Fruit fly (Drosophila melanogaster): ENCODE data around the gene CG43198.

Gene CG43198

DNA sequence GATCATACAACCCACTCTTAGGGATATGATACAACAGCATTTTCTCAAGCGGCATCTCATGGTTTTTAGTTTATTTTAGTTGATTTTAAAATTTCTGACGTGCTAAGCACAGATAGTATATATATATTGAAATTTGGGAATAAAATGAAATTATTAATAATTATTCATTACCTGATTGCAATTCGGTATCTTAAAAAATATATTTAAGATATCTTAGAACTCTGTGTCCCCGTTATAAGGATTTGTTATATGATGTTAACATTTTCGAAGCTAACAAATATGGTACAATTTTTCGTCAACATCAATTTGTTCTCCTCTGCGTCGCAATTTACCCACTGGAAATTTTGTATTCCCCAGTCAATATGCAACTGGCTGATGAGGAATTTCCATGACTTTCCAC is at the start of gene CG43198:
Gene CG43198, minus strand, starts transcription at position 101 of the 400 bp plus-strand sequence.
- no peak for TF ChIP-seq h (optimal IDR thresholded peaks at IDR 0.05)
- TF ChIP-seq insv (optimal IDR thresholded peaks at IDR 0.05) = no peak
- TF ChIP-seq Sin3A (optimal IDR thresholded peaks at IDR 0.05) = no peak
- no peak for TF ChIP-seq Myc (optimal IDR thresholded peaks at IDR 0.05)
- TF ChIP-seq ttk (optimal IDR thresholded peaks at IDR 0.05) = no peak
- TF ChIP-seq psq (optimal IDR thresholded peaks at IDR 0.05) = no peak

DNA sequence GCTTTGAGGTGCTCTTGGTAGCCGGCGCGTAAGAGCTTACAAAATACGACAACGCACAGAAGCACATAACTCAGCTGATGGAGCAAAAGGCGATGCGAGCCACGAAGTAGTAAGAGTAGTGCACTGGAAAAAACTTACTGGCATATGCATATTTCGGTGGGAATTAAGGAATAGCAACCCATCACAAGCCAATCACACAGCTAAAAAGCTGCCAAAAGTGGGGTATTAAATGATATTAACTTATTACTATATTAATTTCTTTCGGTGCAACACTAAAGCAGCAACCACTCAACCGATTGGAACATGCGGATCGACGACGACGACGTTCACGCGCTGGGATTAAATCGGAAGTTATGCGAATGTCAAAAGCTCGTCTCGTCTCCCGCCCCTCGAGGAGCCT is 37.8 kb upstream of the CG43198 start:
- TF ChIP-seq insv (optimal IDR thresholded peaks at IDR 0.05) (no peak), Sin3A (optimal IDR thresholded peaks at IDR 0.05) (no peak)

DNA sequence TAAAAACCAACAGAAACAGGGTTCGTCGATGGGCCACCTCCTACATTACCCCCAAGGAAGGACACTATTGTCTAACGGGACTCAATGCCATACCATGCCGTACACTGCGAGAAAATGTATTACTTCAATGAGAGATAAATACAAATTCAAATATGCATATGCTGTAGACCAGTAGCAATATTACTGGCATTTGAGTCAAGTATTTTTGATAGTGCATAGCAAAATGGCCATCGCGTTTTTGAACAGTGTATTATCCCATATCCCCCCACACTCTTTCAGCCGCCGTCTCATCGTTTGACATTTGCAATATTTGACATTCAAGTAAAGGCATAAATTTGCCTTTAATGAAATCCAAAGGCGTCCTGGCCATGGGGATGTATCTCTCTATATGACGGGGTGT is 35.1 kb upstream of the CG43198 start:
- TF ChIP-seq ttk (optimal IDR thresholded peaks at IDR 0.05) = no peak
- no peak for TF ChIP-seq insv (optimal IDR thresholded peaks at IDR 0.05)
- TF ChIP-seq Sin3A (optimal IDR thresholded peaks at IDR 0.05) = no peak
- no peak for TF ChIP-seq Myc (optimal IDR thresholded peaks at IDR 0.05)
- no peak for TF ChIP-seq h (optimal IDR thresholded peaks at IDR 0.05)
- TF ChIP-seq psq (optimal IDR thresholded peaks at IDR 0.05) = no peak

DNA sequence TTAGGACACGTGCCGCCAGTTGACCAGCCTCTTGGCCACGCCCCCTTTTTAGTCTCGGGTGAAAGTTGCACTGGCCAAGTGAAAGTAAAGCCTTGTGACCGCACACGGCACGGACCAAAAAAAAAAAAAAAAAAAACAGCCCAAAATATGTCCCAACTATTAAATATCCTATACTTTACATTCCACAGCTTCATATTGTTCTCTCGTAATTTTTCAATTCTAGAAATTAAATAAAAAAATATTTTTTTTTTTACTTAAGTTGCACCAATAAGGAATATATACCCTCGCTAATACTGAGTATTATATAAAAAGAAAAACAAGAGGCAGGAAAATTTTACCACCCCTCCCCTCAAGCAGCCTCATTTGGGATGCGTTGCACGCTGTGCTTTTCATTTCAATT is 33.2 kb upstream of the CG43198 start:
- TF ChIP-seq Myc (optimal IDR thresholded peaks at IDR 0.05) (no peak), ttk (optimal IDR thresholded peaks at IDR 0.05) (no peak), Sin3A (optimal IDR thresholded peaks at IDR 0.05) (no peak), h (optimal IDR thresholded peaks at IDR 0.05) (no peak), psq (optimal IDR thresholded peaks at IDR 0.05) (no peak), insv (optimal IDR thresholded peaks at IDR 0.05) (no peak)

DNA sequence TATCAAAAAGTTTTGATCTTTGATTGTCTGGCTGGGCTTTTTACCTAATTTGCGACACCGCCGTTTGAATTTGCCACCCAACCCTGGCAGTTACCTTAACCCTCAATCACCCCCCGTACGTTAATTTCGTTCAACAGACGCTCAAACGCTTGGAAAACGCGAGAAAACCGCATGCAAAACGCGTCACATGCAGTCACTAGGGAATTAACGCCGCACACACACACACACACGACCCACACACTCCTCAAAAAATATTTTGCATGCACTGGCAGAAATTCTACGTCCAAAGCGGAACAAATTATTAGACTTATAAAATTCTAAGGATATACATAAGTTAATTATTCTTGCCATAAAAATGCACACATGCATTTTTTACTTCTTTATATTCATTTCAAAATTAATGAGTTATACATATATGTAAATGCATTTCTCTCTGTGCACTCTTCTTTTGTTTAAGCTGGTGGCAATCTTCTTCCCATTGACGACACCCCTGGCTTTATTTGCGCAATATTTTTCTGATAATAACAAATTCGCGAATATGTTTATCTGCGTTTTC is 22.1 kb upstream of the CG43198 start:
- TF ChIP-seq h (optimal IDR thresholded peaks at IDR 0.05) (no peak), Myc (optimal IDR thresholded peaks at IDR 0.05) (no peak), ttk (optimal IDR thresholded peaks at IDR 0.05) (no peak), Sin3A (optimal IDR thresholded peaks at IDR 0.05) (no peak), psq (optimal IDR thresholded peaks at IDR 0.05) (no peak), insv (optimal IDR thresholded peaks at IDR 0.05) (no peak)

DNA sequence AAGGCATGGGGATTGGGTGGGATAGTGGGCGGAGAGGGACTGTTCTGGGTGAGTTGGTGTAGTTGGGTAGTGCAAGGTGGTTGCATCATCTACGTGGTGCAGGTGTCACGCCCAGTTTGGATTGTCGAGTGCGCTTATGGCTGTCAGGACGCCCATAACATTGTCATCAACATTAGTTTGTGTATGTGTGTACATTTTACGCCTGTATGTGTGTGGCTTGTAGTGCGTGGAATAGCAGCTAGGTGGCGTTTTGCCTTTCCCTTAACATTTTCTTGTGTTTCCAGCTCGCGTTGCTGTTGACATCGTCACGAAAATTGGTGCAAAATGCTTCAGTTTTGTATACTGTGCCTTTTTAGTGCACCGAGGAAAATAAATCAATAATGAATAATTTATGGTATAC is 13.2 kb upstream of the CG43198 start:
- no peak for TF ChIP-seq Myc (optimal IDR thresholded peaks at IDR 0.05)
- TF ChIP-seq psq (optimal IDR thresholded peaks at IDR 0.05) = no peak
- no peak for TF ChIP-seq h (optimal IDR thresholded peaks at IDR 0.05)
- TF ChIP-seq insv (optimal IDR thresholded peaks at IDR 0.05) = no peak
- TF ChIP-seq ttk (optimal IDR thresholded peaks at IDR 0.05) = no peak
- no peak for TF ChIP-seq Sin3A (optimal IDR thresholded peaks at IDR 0.05)

DNA sequence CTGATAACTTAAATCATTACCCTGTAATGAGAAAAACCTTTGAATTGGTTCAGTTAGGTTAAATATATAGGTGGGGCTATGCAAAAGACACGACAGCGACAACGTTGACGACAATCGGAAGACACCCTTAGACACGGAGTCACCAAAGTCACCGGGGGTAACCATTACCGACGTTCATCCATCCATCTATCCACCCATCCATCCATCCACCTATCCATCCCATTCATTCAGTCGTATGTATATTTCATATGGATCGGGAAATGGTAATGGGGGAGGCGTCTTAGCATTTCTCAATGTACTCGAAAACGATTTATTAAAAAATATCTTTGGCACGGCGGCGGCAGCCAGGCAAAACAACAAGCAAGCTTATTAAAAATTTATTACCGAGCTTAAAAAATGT is 9.0 kb upstream of the CG43198 start:
- TF ChIP-seq Sin3A (optimal IDR thresholded peaks at IDR 0.05) (no peak), ttk (optimal IDR thresholded peaks at IDR 0.05) (no peak), psq (optimal IDR thresholded peaks at IDR 0.05) (no peak), Myc (optimal IDR thresholded peaks at IDR 0.05) (no peak), insv (optimal IDR thresholded peaks at IDR 0.05) (no peak), h (optimal IDR thresholded peaks at IDR 0.05) (no peak)

DNA sequence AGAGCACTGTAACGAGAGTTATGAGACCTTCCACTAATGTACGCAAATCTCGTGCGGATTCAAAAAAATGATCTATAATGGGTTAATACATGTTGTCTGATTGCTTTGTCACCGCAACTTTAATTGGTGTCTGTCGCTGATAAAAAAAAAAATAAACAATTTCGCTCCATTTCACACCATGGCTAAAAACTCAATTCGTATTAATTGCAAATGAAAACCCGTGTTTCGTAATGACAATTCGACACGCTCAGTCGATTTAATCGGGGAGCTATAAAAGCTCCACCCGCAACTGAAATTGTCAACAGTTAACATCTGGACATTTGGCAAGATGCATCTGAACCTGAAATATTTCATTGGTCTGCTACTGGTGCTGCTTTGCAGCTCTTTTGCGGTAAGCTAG is 1.2 kb downstream of the CG43198 start, which contains the start of gene CG11368:
Gene CG11368, plus strand, starts transcription at position 301 of the 400 bp plus-strand sequence.
- TF ChIP-seq psq (optimal IDR thresholded peaks at IDR 0.05) (no peak), insv (optimal IDR thresholded peaks at IDR 0.05) (no peak), Sin3A (optimal IDR thresholded peaks at IDR 0.05) (no peak), Myc (optimal IDR thresholded peaks at IDR 0.05) (no peak), ttk (optimal IDR thresholded peaks at IDR 0.05) (no peak), h (optimal IDR thresholded peaks at IDR 0.05) (no peak)

DNA sequence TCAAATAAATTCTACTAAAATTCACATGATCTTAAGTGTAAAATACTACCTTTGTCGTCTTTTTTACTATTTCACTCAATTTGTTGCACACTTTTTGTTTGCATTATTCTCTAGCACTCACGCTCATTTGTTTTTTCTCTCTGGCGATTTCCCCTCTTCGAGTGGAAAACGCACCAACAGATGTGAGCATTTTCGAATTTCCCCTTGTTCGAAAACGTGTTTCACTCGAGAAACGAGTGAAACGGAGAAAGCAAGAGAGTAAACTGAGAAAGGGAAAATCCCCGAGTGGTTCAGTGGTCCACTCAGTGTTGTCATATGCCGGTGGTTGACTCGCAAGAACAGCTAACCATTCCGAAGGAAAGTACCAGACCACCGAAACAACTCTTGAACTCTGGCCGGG is 8.1 kb downstream of the CG43198 start:
- no peak for TF ChIP-seq ttk (optimal IDR thresholded peaks at IDR 0.05)
- TF ChIP-seq h (optimal IDR thresholded peaks at IDR 0.05) = no peak
- no peak for TF ChIP-seq insv (optimal IDR thresholded peaks at IDR 0.05)
- TF ChIP-seq psq (optimal IDR thresholded peaks at IDR 0.05) = no peak
- no peak for TF ChIP-seq Sin3A (optimal IDR thresholded peaks at IDR 0.05)
- TF ChIP-seq Myc (optimal IDR thresholded peaks at IDR 0.05) = no peak

DNA sequence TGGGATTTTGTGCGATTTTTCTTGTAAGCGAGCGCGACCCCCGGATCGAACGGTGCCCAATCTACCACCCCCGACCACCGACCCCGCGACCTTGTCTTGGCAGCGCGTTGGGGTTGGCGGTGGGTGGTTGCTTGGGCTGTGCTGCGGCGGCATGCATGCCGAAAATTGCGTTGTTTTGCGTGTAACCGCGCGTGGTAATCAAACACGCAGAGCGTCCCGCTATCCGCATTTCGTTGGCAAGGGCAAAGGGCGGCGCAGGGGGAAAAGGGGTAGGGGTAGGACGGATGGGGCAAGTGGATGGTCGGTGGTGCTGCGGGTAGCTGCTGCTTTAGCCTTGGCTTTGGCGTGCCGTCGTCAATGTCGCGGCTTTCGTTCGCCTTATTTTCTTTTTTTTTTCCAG is 20.7 kb downstream of the CG43198 start:
- TF ChIP-seq Sin3A (optimal IDR thresholded peaks at IDR 0.05) (no peak), insv (optimal IDR thresholded peaks at IDR 0.05) (no peak), psq (optimal IDR thresholded peaks at IDR 0.05) (no peak), ttk (optimal IDR thresholded peaks at IDR 0.05) (no peak), h (optimal IDR thresholded peaks at IDR 0.05) (no peak), Myc (optimal IDR thresholded peaks at IDR 0.05) (no peak)

DNA sequence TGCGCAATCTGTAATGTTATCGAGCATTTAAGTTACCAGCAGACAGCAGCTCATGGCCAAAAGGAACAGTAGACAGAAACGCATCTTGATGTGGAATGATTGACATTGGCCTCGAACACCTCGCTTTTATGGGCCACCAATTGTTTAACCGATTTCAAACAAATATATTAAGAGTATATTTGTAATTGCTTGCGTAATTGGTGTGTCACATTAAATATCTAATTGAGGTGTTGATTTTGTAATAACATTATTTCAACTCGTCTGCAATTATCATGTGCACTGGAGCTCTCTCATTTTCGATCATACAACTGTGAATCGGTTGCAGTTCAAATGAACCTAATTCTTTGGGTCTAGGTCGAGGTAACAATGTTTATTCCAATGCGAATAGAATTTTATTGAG is 27.5 kb downstream of the CG43198 start, which contains the start of gene CG32726:
Gene CG32726, minus strand, starts transcription at position 101 of the 400 bp plus-strand sequence.
- TF ChIP-seq ttk (optimal IDR thresholded peaks at IDR 0.05) (no peak), insv (optimal IDR thresholded peaks at IDR 0.05) (no peak), Sin3A (optimal IDR thresholded peaks at IDR 0.05) (no peak), h (optimal IDR thresholded peaks at IDR 0.05) (no peak), psq (optimal IDR thresholded peaks at IDR 0.05) (no peak), Myc (optimal IDR thresholded peaks at IDR 0.05) (no peak)

DNA sequence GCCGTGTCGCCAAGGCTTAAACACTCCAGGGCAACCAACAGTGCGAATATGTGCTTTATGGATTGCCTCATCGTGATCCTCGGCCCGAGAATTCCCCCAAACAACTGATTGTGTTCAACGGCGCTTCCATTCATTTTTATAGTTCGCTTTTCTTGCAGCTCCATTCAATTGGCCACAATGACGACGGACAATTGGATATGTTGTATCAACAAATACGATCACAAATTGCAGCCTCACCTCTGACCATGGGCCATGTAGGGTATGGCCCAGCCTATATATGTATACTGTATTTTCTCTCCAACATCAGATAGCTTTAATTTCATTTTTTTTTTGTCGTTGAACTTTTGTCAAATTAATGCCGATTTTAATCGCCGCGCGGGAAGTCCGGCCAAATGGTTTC is 28.4 kb downstream of the CG43198 start, which contains the start of gene CG15036:
Gene CG15036, minus strand, starts transcription at position 101 of the 400 bp plus-strand sequence.
- TF ChIP-seq h (optimal IDR thresholded peaks at IDR 0.05) (no peak), Sin3A (optimal IDR thresholded peaks at IDR 0.05) (no peak), Myc (optimal IDR thresholded peaks at IDR 0.05) (no peak), ttk (optimal IDR thresholded peaks at IDR 0.05) (no peak), psq (optimal IDR thresholded peaks at IDR 0.05) (no peak), insv (optimal IDR thresholded peaks at IDR 0.05) (no peak)

DNA sequence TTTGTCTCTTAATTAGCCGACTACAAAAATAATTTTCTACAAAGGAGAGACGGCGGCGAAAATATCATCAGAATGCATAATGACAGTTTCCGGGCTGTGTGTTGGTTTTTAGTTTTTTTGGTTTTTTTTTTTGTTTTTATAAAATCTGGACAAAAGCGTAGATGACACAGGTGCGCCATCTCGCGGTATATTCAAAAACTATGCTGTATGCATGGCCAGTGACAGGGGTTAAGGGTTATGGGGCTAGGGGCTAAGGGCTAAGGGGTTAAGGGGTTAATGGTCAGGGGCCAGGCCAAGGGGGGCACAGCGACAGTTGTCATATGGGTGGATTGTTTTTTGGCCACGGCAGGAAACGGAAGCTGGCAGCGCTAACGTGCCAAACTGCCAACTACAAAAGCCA is 30.6 kb downstream of the CG43198 start:
- TF ChIP-seq ttk (optimal IDR thresholded peaks at IDR 0.05) (no peak), Myc (optimal IDR thresholded peaks at IDR 0.05) (no peak), Sin3A (optimal IDR thresholded peaks at IDR 0.05) (no peak), h (optimal IDR thresholded peaks at IDR 0.05) (no peak), insv (optimal IDR thresholded peaks at IDR 0.05) (no peak), psq (optimal IDR thresholded peaks at IDR 0.05) (no peak)

Data from Kc167 (cell line).